Fruit fly (Drosophila melanogaster): ENCODE measurements around the gene CG2540.

CG2540 gene

dm6 chrX:12613248-12613805 lies 16.4 kb upstream of the CG2540 start:
- TF ChIP-seq CG32121 (GFP tag; IDR thresholded peaks at IDR 0.05): no peak
- no peak for TF ChIP-seq fd96Ca (GFP tag; IDR thresholded peaks at IDR 0.05)
- TF ChIP-seq Snoo (tag; optimal IDR thresholded peaks at IDR 0.05): no peak
- TF ChIP-seq CG15710 (tag; optimal IDR thresholded peaks at IDR 0.05): no peak
- no peak for TF ChIP-seq EcR (GFP tag; optimal IDR thresholded peaks at IDR 0.05)
- TF ChIP-seq CG12605 (GFP tag; IDR thresholded peaks at IDR 0.05): no peak
- TF ChIP-seq Pif1B (GFP tag; optimal IDR thresholded peaks at IDR 0.05): no peak
- TF ChIP-seq CG14655 (GFP tag; optimal IDR thresholded peaks at IDR 0.05): no peak
- no peak for TF ChIP-seq CG8159 (tag; optimal IDR thresholded peaks at IDR 0.05)
- no peak for TF ChIP-seq Ets98B (GFP tag; IDR thresholded peaks at IDR 0.05)
- no peak for TF ChIP-seq CG4496 (GFP tag; IDR thresholded peaks at IDR 0.05)
- TF ChIP-seq CG34367 (tag; optimal IDR thresholded peaks at IDR 0.05): no peak
- TF ChIP-seq CG13204 (GFP tag; optimal IDR thresholded peaks at IDR 0.05): no peak
- no peak for TF ChIP-seq CG9948 (tag; optimal IDR thresholded peaks at IDR 0.05)
- TF ChIP-seq Pif1A (GFP tag; optimal IDR thresholded peaks at IDR 0.05): no peak

- no peak for TF ChIP-seq gl (tag; optimal IDR thresholded peaks at IDR 0.05)
- TF ChIP-seq rn (GFP tag; IDR thresholded peaks at IDR 0.05): no peak
- no peak for TF ChIP-seq D1 (tag; optimal IDR thresholded peaks at IDR 0.05)
- no peak for TF ChIP-seq CG34367 (tag; optimal IDR thresholded peaks at IDR 0.05)
- TF ChIP-seq fd96Ca (GFP tag; IDR thresholded peaks at IDR 0.05): no peak
- no peak for TF ChIP-seq CG8159 (tag; optimal IDR thresholded peaks at IDR 0.05)
- no peak for TF ChIP-seq CG15710 (tag; optimal IDR thresholded peaks at IDR 0.05)
- TF ChIP-seq CG13204 (GFP tag; optimal IDR thresholded peaks at IDR 0.05): no peak
These were observed 13.8 kb upstream of the CG2540 start, which contains the start of gene CG11085 for dm6 chrX:12615752-12616366. Gene CG11085, plus strand, starts transcription at chrX:12616316.

- TF ChIP-seq CG10348 (GFP tag; IDR thresholded peaks at IDR 0.05) (no peak), CG34367 (tag; optimal IDR thresholded peaks at IDR 0.05) (no peak), CG12605 (GFP tag; IDR thresholded peaks at IDR 0.05) (no peak), Pif1A (GFP tag; optimal IDR thresholded peaks at IDR 0.05) (no peak), CG13204 (GFP tag; optimal IDR thresholded peaks at IDR 0.05) (no peak), Pif1B (GFP tag; optimal IDR thresholded peaks at IDR 0.05) (no peak), CG15710 (tag; optimal IDR thresholded peaks at IDR 0.05) (no peak), rn (GFP tag; IDR thresholded peaks at IDR 0.05) (no peak), fd96Ca (GFP tag; IDR thresholded peaks at IDR 0.05) (no peak), Ets98B (GFP tag; IDR thresholded peaks at IDR 0.05) (no peak), CG8159 (tag; optimal IDR thresholded peaks at IDR 0.05) (no peak), D1 (tag; optimal IDR thresholded peaks at IDR 0.05) (no peak), CG8301 (tag; optimal IDR thresholded peaks at IDR 0.05) (no peak), gl (tag; optimal IDR thresholded peaks at IDR 0.05) (no peak)
These were observed 8.0 kb upstream of the CG2540 start for dm6 chrX:12621640-12622039.

- TF ChIP-seq CG12605 (GFP tag; IDR thresholded peaks at IDR 0.05) (no peak), CG32121 (GFP tag; IDR thresholded peaks at IDR 0.05) (no peak), CG15710 (tag; optimal IDR thresholded peaks at IDR 0.05) (no peak), CG14655 (GFP tag; optimal IDR thresholded peaks at IDR 0.05) (no peak), rn (GFP tag; IDR thresholded peaks at IDR 0.05) (no peak), CG8301 (tag; optimal IDR thresholded peaks at IDR 0.05) (no peak), CG13204 (GFP tag; optimal IDR thresholded peaks at IDR 0.05) (no peak), EcR (GFP tag; optimal IDR thresholded peaks at IDR 0.05) (no peak), CG17806 (tag; optimal IDR thresholded peaks at IDR 0.05) (no peak), CG10348 (GFP tag; IDR thresholded peaks at IDR 0.05) (no peak), CG9948 (tag; optimal IDR thresholded peaks at IDR 0.05) (no peak), Pif1A (GFP tag; optimal IDR thresholded peaks at IDR 0.05) (no peak), CG34367 (tag; optimal IDR thresholded peaks at IDR 0.05) (no peak), fd96Ca (GFP tag; IDR thresholded peaks at IDR 0.05) (no peak), CG4496 (GFP tag; IDR thresholded peaks at IDR 0.05) (no peak), D1 (tag; optimal IDR thresholded peaks at IDR 0.05) (no peak)
These were observed 5.7 kb upstream of the CG2540 start, which contains the start of gene CG15728 for dm6 chrX:12623992-12624391. Gene CG15728, plus strand, starts transcription at chrX:12624292.

- no peak for TF ChIP-seq Pif1A (GFP tag; optimal IDR thresholded peaks at IDR 0.05)
- no peak for TF ChIP-seq CG32121 (GFP tag; IDR thresholded peaks at IDR 0.05)
- no peak for TF ChIP-seq CG12605 (GFP tag; IDR thresholded peaks at IDR 0.05)
- TF ChIP-seq CG15710 (tag; optimal IDR thresholded peaks at IDR 0.05): no peak
- TF ChIP-seq CG13204 (GFP tag; optimal IDR thresholded peaks at IDR 0.05): no peak
- TF ChIP-seq D1 (tag; optimal IDR thresholded peaks at IDR 0.05): no peak
- TF ChIP-seq Ets98B (GFP tag; IDR thresholded peaks at IDR 0.05): no peak
- no peak for TF ChIP-seq rn (GFP tag; IDR thresholded peaks at IDR 0.05)
- no peak for TF ChIP-seq CG17806 (tag; optimal IDR thresholded peaks at IDR 0.05)
- TF ChIP-seq CG9948 (tag; optimal IDR thresholded peaks at IDR 0.05): no peak
These were observed 3.9 kb upstream of the CG2540 start for dm6 chrX:12625594-12626274.

Data from whole organism, pupa.